Worm (Caenorhabditis elegans) whole organism, young adult: Measurements from ENCODE around the gene F09F9.1.

Experiments used
- F57A8.1 ChIP-seq: fragments of 200-800 bp; sonication (Bioruptor generic); optimal IDR thresholded peaks from 2 replicates; lab custom pipeline; 2018; ENCODE audit warnings: mild to moderate bottlenecking, missing genetic modification characterization, moderate library complexity, missing compliant biosample characterization
- Y95B8A.8 ChIP-seq: fragments of 200-800 bp; sonication (Bioruptor generic); IDR thresholded peaks from 2 replicates; pipeline ENCODE4 v1.3.6; 2022; ENCODE audit warnings: missing genetic modification reagents, missing genetic modification characterization, missing compliant biosample characterization
- ama-1 ChIP-seq, 3 experiments: fragments of 150-350 bp in 1 of 3; sonication (generic microtip) in 2 of 3; optimal IDR thresholded peaks; 2 replicates each; lab custom pipeline; 2014 to 2018; ENCODE audit warnings: missing biosample characterization in 2 of 3, missing genetic modification characterization in 2 of 3, missing genetic modification reagents in 2 of 3
- die-1 ChIP-seq: sonication (generic microtip); optimal IDR thresholded peaks from 2 replicates; lab custom pipeline; 2016; ENCODE audit warnings: missing genotype, mild to moderate bottlenecking, missing genetic modification characterization, missing compliant biosample characterization
- lin-35 ChIP-seq, 3 experiments: fragments of 150-350 bp in 2 of 3; sonication (generic microtip) in 1 of 3; optimal IDR thresholded peaks; 2 replicates each; lab custom pipeline; 2014 to 2018; ENCODE audit warnings: missing biosample characterization in 3 of 3, missing genetic modification characterization in 3 of 3, missing genetic modification reagents in 3 of 3
- madf-10 ChIP-seq: sonication (generic microtip); optimal IDR thresholded peaks from 2 replicates; lab custom pipeline; 2016; ENCODE audit warnings: mild to moderate bottlenecking, missing genetic modification characterization, missing compliant biosample characterization
- mcd-1 ChIP-seq: fragments of 200-800 bp; sonication (Bioruptor generic); IDR thresholded peaks from 2 replicates; pipeline ENCODE4 v1.3.6; 2022; ENCODE audit warnings: missing genetic modification reagents, missing genetic modification characterization, missing compliant biosample characterization

DNA sequence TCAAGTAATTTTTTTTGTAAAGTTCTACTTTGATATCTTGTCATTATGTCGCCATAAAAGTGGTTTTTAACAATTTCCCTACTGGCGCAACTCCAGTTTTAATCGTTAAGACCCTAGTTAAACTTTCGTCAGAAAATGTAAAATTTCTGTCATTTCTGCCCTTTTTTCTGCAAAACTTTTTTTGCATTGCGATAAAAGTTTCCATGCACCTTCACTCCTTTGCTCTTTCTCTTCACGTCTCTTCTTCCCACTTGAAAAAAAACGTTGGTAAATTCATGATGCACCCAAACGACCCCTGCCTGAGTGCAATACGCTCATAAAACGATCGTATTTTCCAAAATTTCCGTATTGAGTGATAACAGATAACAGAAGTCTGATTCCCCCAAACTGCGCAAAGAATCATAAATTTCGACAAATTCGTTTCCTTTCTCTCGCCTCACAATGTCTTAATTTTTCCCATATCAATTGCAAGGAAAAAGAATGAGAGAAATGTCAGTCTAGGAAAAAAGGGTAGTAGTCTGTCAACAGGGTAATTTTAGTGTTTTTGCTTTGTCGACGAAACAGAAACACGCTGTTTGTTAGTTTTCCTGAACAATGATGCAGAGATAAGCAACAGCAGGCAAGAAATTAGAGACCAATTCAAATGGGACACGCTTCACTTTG, 25.8 kb downstream of the F09F9.1 start:
- TF ChIP-seq die-1 (tag; lab: Kevin White, UChicago) (no peak), F57A8.1 (no peak), madf-10 (no peak), mcd-1 (no peak), Y95B8A.8 (GFP tag; lab: Robert Waterston, UW) (no peak), ama-1 (optimal IDR thresholded peaks at IDR 0.05; lab: Kevin White, UChicago) (no peak), ama-1 (GFP tag; optimal IDR thresholded peaks at IDR 0.05; lab: Kevin White, UChicago) (no peak), lin-35 (GFP tag; optimal IDR thresholded peaks at IDR 0.05; lab: Kevin White, UChicago) (no peak)
